Worm (Caenorhabditis elegans): Measurements from ENCODE around the gene cest-1.2.

ce11 chrV:14149125-14149524 is 11.5 kb downstream of the cest-1.2 start:
- TF ChIP-seq dmd-9 (GFP tag; IDR thresholded peaks at IDR 0.05) (no peak), egl-27 (tag; optimal IDR thresholded peaks at IDR 0.05) (no peak), pqm-1 (tag; optimal IDR thresholded peaks at IDR 0.05) (no peak)
